Fruit fly (Drosophila melanogaster): ENCODE data around the gene ERp44.

Gene ERp44

dm6 chrX:16296423-16297292, 860 bp downstream of the ERp44 start, which contains the start of gene CG3632 (continued):
- TF ChIP-seq CG10147 (GFP tag; optimal IDR thresholded peaks at IDR 0.05) (no peak), CG2116 (GFP tag; optimal IDR thresholded peaks at IDR 0.05) (peak; percentile 85), CG15479 (GFP tag; optimal IDR thresholded peaks at IDR 0.05) (peak; percentile 27), pb (GFP tag; optimal IDR thresholded peaks at IDR 0.05) (no peak), CG3163 (GFP tag; optimal IDR thresholded peaks at IDR 0.05) (peak; percentile 18), CG9932 (GFP tag; IDR thresholded peaks at IDR 0.05) (peak; percentile 86), ro (GFP tag; IDR thresholded peaks at IDR 0.05) (no peak), CG16863 (GFP tag; optimal IDR thresholded peaks at IDR 0.05) (peak; percentile 31), CG1529 (GFP tag; optimal IDR thresholded peaks at IDR 0.05) (no peak), CTCF (GFP tag; optimal IDR thresholded peaks at IDR 0.05) (no peak), CG30403 (GFP tag; optimal IDR thresholded peaks at IDR 0.05) (peak; percentile 48), Doc3 (GFP tag; IDR thresholded peaks at IDR 0.05; ENCODE audit: partially characterized antibody) (peak; percentile 66), CG11247 (GFP tag; IDR thresholded peaks at IDR 0.05) (peak; percentile 51; the same call in 1 of the 2 replicates), vnd (GFP tag; IDR thresholded peaks at IDR 0.05; ENCODE audit: partially characterized antibody) (peak; percentile 71), usp (GFP tag; optimal IDR thresholded peaks at IDR 0.05) (no peak), Kr (GFP tag; optimal IDR thresholded peaks at IDR 0.05) (no peak), tgo (GFP tag; IDR thresholded peaks at IDR 0.05) (no peak), nau (GFP tag; optimal IDR thresholded peaks at IDR 0.05) (no peak), trh (GFP tag; optimal IDR thresholded peaks at IDR 0.05) (no peak), cwo (GFP tag; optimal IDR thresholded peaks at IDR 0.05) (no peak), CG12769 (tag; optimal IDR thresholded peaks at IDR 0.05) (no peak), eve (GFP tag; optimal IDR thresholded peaks at IDR 0.05) (no peak), CG11085 (GFP tag; IDR thresholded peaks at IDR 0.05) (peak; percentile 38; the same call in 1 of the 2 replicates), CG14710 (tag; optimal IDR thresholded peaks at IDR 0.05) (peak; percentile 34), Scr (GFP tag; IDR thresholded peaks at IDR 0.05; ENCODE audit: partially characterized antibody) (peak; percentile 76), hth (optimal IDR thresholded peaks at IDR 0.05) (no peak), cato (GFP tag; optimal IDR thresholded peaks at IDR 0.05; ENCODE audit: borderline replicate concordance) (no peak), row (GFP tag; IDR thresholded peaks at IDR 0.05) (peak; percentile 46), D (optimal IDR thresholded peaks at IDR 0.05) (no peak), D (GFP tag; optimal IDR thresholded peaks at IDR 0.05) (no peak), CG9817 (tag; optimal IDR thresholded peaks at IDR 0.05) (no peak), CG17328 (GFP tag; IDR thresholded peaks at IDR 0.05) (no peak), NfI (GFP tag; optimal IDR thresholded peaks at IDR 0.05) (peak; percentile 58), chif (GFP tag; optimal IDR thresholded peaks at IDR 0.05) (peak in 1 of 2 experiments; percentile 26), slp2 (GFP tag; optimal IDR thresholded peaks at IDR 0.05) (peak; percentile 7), CG32772 (GFP tag; IDR thresholded peaks at IDR 0.05) (no peak), BEAF-32 (GFP tag; optimal IDR thresholded peaks at IDR 0.05) (peak; percentile 82), CG17829 (tag; optimal IDR thresholded peaks at IDR 0.05) (peak; percentile 8), Hand (GFP tag; optimal IDR thresholded peaks at IDR 0.05) (no peak), onecut (GFP tag; IDR thresholded peaks at IDR 0.05) (no peak), CG4617 (GFP tag; optimal IDR thresholded peaks at IDR 0.05; ENCODE audit: borderline replicate concordance) (peak; percentile 71), ERR (GFP tag; optimal IDR thresholded peaks at IDR 0.05) (peak; percentile 49), dmrt99B (tag; optimal IDR thresholded peaks at IDR 0.05) (no peak), CG14667 (GFP tag; IDR thresholded peaks at IDR 0.05) (no peak), kay (GFP tag; optimal IDR thresholded peaks at IDR 0.05) (no peak), shn (GFP tag; optimal IDR thresholded peaks at IDR 0.05) (peak; percentile 1), inv (GFP tag; IDR thresholded peaks at IDR 0.05; ENCODE audit: partially characterized antibody) (peak; percentile 68; the same call in 1 of the 2 replicates), Hmr (GFP tag; optimal IDR thresholded peaks at IDR 0.05) (no peak), sisA (GFP tag; IDR thresholded peaks at IDR 0.05) (no peak), CG12391 (tag; optimal IDR thresholded peaks at IDR 0.05) (no peak)

All from whole organism, embryonic.